Worm (Caenorhabditis elegans): ENCODE data around the gene T25B9.11.

DNA sequence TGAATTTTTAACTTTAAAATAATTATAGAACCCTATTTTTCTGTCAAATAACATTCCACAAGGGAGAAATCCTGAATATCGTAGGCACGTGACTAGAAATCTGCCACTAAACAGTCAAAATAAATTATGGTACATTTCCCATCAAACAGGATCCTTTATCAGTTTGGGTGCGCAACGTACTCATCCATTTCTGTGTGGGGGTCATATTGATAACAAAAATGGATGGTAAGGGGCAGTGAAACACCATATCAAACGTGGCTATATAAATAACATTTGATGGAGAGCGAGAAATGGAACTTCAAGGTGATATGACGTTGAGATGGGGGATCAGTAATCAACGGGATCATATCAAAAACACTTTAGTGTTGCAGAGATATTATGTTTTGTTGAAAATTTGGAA lies 19.8 kb downstream of the T25B9.11 start:
- TF ChIP-seq W03F9.2 (tag; optimal IDR thresholded peaks at IDR 0.05) (no peak), him-1 (tag; optimal IDR thresholded peaks at IDR 0.05) (no peak)
